Fruit fly (Drosophila melanogaster) whole organism: ENCODE measurements around the gene zen.

ENCODE experiments used
- CG8478 ChIP-seq: fragments of >200 bp; optimal IDR thresholded peaks from 2 replicates; lab custom pipeline; 2018; ENCODE audit warnings: inconsistent platforms
- Dll ChIP-seq: fragments of >200 bp; optimal IDR thresholded peaks from 2 replicates; lab custom pipeline; 2017
- EcR ChIP-seq, 2 experiments: fragments of >200 bp; optimal IDR thresholded peaks; 2 replicates each; lab custom pipeline; 2017; ENCODE audit warnings: missing biosample characterization in 2 of 2, missing genetic modification characterization in 2 of 2, missing genetic modification reagents in 2 of 2
- pan ChIP-seq: fragments of >200 bp; optimal IDR thresholded peaks from 2 replicates; lab custom pipeline; 2017
- psq ChIP-seq: fragments of >200 bp; optimal IDR thresholded peaks from 2 replicates; lab custom pipeline; 2017

dm6 chr3R:6766171-6766591 is 12.2 kb upstream of the zen start:
- TF ChIP-seq psq (no peak), pan (lab: Kevin White, UChicago) (no peak), CG8478 (no peak), Dll (lab: Kevin White, UChicago) (no peak), EcR (GFP tag; optimal IDR thresholded peaks at IDR 0.05; lab: Kevin White, UChicago) (no peak)
